Worm (Caenorhabditis elegans): Measurements from ENCODE around the gene R07E5.6.

DNA sequence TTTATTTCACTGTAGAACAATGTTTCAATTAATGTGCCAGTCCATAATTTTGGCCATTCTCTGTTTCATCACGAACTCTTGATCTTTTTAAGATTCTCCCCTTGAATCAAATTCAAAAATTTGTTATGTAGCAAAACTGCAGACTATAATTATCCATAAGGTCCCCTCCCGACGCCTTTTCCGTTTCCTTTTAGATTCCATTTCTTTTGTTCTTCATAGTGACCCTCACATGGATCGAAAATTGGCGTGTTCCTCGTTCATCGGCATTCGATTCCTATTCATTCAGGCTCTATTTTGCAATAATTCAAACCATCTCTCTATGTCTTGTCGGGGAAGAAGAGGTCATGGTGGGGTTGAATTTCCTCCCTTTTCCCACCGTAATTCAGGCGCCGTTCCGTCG lies 45.9 kb downstream of the R07E5.6 start:
- TF ChIP-seq nhr-12 (tag; optimal IDR thresholded peaks at IDR 0.05): no peak
- TF ChIP-seq lin-13 (tag; optimal IDR thresholded peaks at IDR 0.05): no peak
- TF ChIP-seq cnd-1 (tag; optimal IDR thresholded peaks at IDR 0.05): no peak
- no peak for TF ChIP-seq nhr-76 (tag; optimal IDR thresholded peaks at IDR 0.05)
- no peak for TF ChIP-seq snpc-4 (tag; optimal IDR thresholded peaks at IDR 0.05)
- TF ChIP-seq nhr-237 (tag; optimal IDR thresholded peaks at IDR 0.05): no peak
- no peak for TF ChIP-seq ztf-11 (tag; optimal IDR thresholded peaks at IDR 0.05)
- TF ChIP-seq ceh-43 (GFP tag; optimal IDR thresholded peaks at IDR 0.05): peak; percentile 96
- no peak for TF ChIP-seq mep-1 (tag; optimal IDR thresholded peaks at IDR 0.05)
- TF ChIP-seq unc-62 (GFP tag; optimal IDR thresholded peaks at IDR 0.05): no peak
